Fruit fly (Drosophila melanogaster) whole organism, pupa: ENCODE results near the gene MYPT-75D.

Experiments
- CG13204 ChIP-seq: fragments of 200-800 bp; sonication (Bioruptor generic); optimal IDR thresholded peaks from 2 replicates; lab custom pipeline; 2018; ENCODE audit warnings: missing biosample characterization, mild to moderate bottlenecking, missing genetic modification characterization, moderate library complexity
- CG32121 ChIP-seq: fragments of 200-800 bp; sonication (Bioruptor generic); IDR thresholded peaks from 2 replicates; pipeline ENCODE4 v1.3.6; 2022; ENCODE audit warnings: missing biosample characterization, missing genetic modification characterization
- CG8159 ChIP-seq: fragments of 200-800 bp; sonication (Bioruptor generic); optimal IDR thresholded peaks from 3 replicates; lab custom pipeline; 2018; ENCODE audit warnings: missing biosample characterization, mild to moderate bottlenecking, missing genetic modification characterization, moderate library complexity
- CG9948 ChIP-seq: fragments of 200-800 bp; sonication (Bioruptor generic); optimal IDR thresholded peaks from 2 replicates; lab custom pipeline; 2018; ENCODE audit warnings: missing biosample characterization, mild to moderate bottlenecking, missing genetic modification characterization, moderate library complexity
- EcR ChIP-seq: fragments of 200-800 bp; sonication (Bioruptor generic); optimal IDR thresholded peaks from 3 replicates; lab custom pipeline; 2019; ENCODE audit warnings: missing biosample characterization, missing genetic modification characterization, mild to moderate bottlenecking, moderate library complexity, missing genetic modification reagents
- fd96Ca ChIP-seq: fragments of 200-800 bp; sonication (Bioruptor generic); IDR thresholded peaks from 3 replicates; pipeline ENCODE4 v1.3.6; 2022; ENCODE audit warnings: missing biosample characterization, missing genetic modification characterization
- gl ChIP-seq: fragments of 200-800 bp; sonication (Bioruptor generic); optimal IDR thresholded peaks from 2 replicates; lab custom pipeline; 2018; ENCODE audit warnings: missing biosample characterization, mild to moderate bottlenecking, missing genetic modification characterization
- rn ChIP-seq: fragments of 200-800 bp; sonication (Bioruptor generic); IDR thresholded peaks from 2 replicates; pipeline ENCODE4 v1.3.6; 2022; ENCODE audit warnings: missing biosample characterization, missing genetic modification characterization

DNA sequence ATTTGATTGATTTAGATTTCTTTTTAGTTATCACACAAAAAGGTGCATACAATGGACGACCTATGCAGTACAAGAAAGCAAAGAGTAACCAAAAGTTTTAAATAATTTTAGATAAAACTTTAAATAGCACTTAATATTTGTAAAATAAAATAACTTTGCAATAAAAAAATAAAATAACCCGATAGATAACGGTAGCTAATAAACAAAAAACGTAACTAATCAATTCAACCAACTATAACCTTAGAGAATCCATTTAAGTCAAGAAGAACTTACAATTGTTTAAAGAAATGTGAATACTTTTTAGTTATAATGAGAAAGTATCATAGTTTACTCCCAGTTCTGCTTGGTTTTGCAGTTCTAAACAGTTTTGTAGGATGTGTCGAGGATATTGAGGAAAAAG, 16.4 kb upstream of the MYPT-75D start, which contains the start of gene CG32201:
- TF ChIP-seq EcR (GFP tag; lab: Kevin White, UChicago) = no peak
- no peak for TF ChIP-seq CG13204 (GFP tag; lab: Kevin White, UChicago)
- TF ChIP-seq CG32121 = no peak
- no peak for TF ChIP-seq CG9948 (tag; lab: Kevin White, UChicago)
- no peak for TF ChIP-seq gl
- no peak for TF ChIP-seq fd96Ca (GFP tag; lab: Robert Waterston, UW)
- no peak for TF ChIP-seq CG8159 (tag; lab: Kevin White, UChicago)
- TF ChIP-seq rn (GFP tag; lab: Robert Waterston, UW) = no peak
